Fruit fly (Drosophila melanogaster): Measurements from ENCODE around the gene CG5235.

DNA sequence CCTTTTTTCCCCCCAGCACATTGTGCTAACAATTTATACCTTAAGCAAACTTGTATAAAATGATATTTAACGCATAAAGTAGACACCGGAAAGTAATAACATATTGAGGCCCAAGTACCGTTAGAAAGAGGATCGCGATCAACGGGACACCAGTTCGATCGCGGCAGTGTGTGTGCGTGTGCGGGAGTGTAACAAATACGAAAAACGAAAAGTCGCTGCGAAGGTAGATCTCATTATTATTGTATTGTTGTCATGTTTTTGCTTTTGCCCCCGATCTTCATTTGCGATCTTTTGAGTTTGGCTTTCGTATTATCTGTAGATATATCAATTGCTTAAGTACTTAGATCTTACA is 41.9 kb upstream of the CG5235 start:
- TF ChIP-seq EcR (GFP tag; optimal IDR thresholded peaks at IDR 0.05) (no peak), CG12605 (GFP tag; IDR thresholded peaks at IDR 0.05) (no peak)

All from whole organism, pupa.